Worm (Caenorhabditis elegans): ENCODE measurements around the gene R144.13.
"Not testable (repeated sequence)": the region's sequence is repeated elsewhere in the genome, so short reads cannot be mapped to it uniquely, and the experiment has no call there.

The R144.13 gene

ce11 chrIII:5022964-5023363 is at the start of gene R144.13:
TSS of gene R144.13 (plus strand) at chrIII:5023264.
- TF ChIP-seq him-1 (tag; optimal IDR thresholded peaks at IDR 0.05) (no peak), W03F9.2 (tag; optimal IDR thresholded peaks at IDR 0.05) (no peak), dao-5 (tag; optimal IDR thresholded peaks at IDR 0.05) (no peak)

ce11 chrIII:4980367-4980766 is 42.7 kb upstream of the R144.13 start, which contains the start of gene C27F2.6:
TSS of gene C27F2.6 (minus strand) at chrIII:4980467.
- TF ChIP-seq W03F9.2, him-1, dao-5 (tag; optimal IDR thresholded peaks at IDR 0.05): not testable (repeated sequence)

ce11 chrIII:4983961-4984360 is 39.1 kb upstream of the R144.13 start:
- TF ChIP-seq him-1 (tag; optimal IDR thresholded peaks at IDR 0.05) (no peak), dao-5 (tag; optimal IDR thresholded peaks at IDR 0.05) (no peak), W03F9.2 (tag; optimal IDR thresholded peaks at IDR 0.05) (no peak)

ce11 chrIII:4984444-4985086 is 38.5 kb upstream of the R144.13 start, which contains the start of gene C27F2.7:
TSS of gene C27F2.7 (minus strand) at chrIII:4984494.
- no peak for TF ChIP-seq dao-5 (tag; optimal IDR thresholded peaks at IDR 0.05)
- no peak for TF ChIP-seq him-1 (tag; optimal IDR thresholded peaks at IDR 0.05)
- TF ChIP-seq W03F9.2 (tag; optimal IDR thresholded peaks at IDR 0.05) = no peak

- TF ChIP-seq him-1 (tag; optimal IDR thresholded peaks at IDR 0.05) (no peak), W03F9.2 (tag; optimal IDR thresholded peaks at IDR 0.05) (no peak), dao-5 (tag; optimal IDR thresholded peaks at IDR 0.05) (no peak)
Observed at ce11 chrIII:4986790-4987259, 36.2 kb upstream of the R144.13 start, which contains the start of the genes C27F2.10 and wdr-60. TSS of gene C27F2.10 (minus strand) at chrIII:4986898. TSS of gene wdr-60 (plus strand) at chrIII:4987209.

- TF ChIP-seq him-1 (tag; optimal IDR thresholded peaks at IDR 0.05) = no peak
- TF ChIP-seq dao-5 (tag; optimal IDR thresholded peaks at IDR 0.05) = no peak
- TF ChIP-seq W03F9.2 (tag; optimal IDR thresholded peaks at IDR 0.05) = no peak
Observed at ce11 chrIII:4987666-4988065, 35.4 kb upstream of the R144.13 start.

- TF ChIP-seq W03F9.2 (tag; optimal IDR thresholded peaks at IDR 0.05) (no peak), dao-5 (tag; optimal IDR thresholded peaks at IDR 0.05) (no peak), him-1 (tag; optimal IDR thresholded peaks at IDR 0.05) (no peak)
Observed at ce11 chrIII:4998111-4998859, 24.8 kb upstream of the R144.13 start, which contains the start of gene tmem-131. TSS of gene tmem-131 (minus strand) at chrIII:4998161.

ce11 chrIII:4998956-4999425 is 24.1 kb upstream of the R144.13 start, which contains the start of gene smcr-8:
TSS of gene smcr-8 (plus strand) at chrIII:4999375.
- no peak for TF ChIP-seq him-1 (tag; optimal IDR thresholded peaks at IDR 0.05)
- TF ChIP-seq dao-5 (tag; optimal IDR thresholded peaks at IDR 0.05) = no peak
- TF ChIP-seq W03F9.2 (tag; optimal IDR thresholded peaks at IDR 0.05) = no peak

ce11 chrIII:5002231-5002630 is 20.8 kb upstream of the R144.13 start, which contains the start of gene R144.10:
TSS of gene R144.10 (minus strand) at chrIII:5002331.
- TF ChIP-seq dao-5 (tag; optimal IDR thresholded peaks at IDR 0.05) (no peak), him-1 (tag; optimal IDR thresholded peaks at IDR 0.05) (no peak), W03F9.2 (tag; optimal IDR thresholded peaks at IDR 0.05) (no peak)

ce11 chrIII:5004621-5005020 is 18.4 kb upstream of the R144.13 start, which contains the start of gene R144.6:
TSS of gene R144.6 (minus strand) at chrIII:5004721.
- TF ChIP-seq W03F9.2 (tag; optimal IDR thresholded peaks at IDR 0.05) (no peak), dao-5 (tag; optimal IDR thresholded peaks at IDR 0.05) (no peak), him-1 (tag; optimal IDR thresholded peaks at IDR 0.05) (no peak)

- TF ChIP-seq W03F9.2 (tag; optimal IDR thresholded peaks at IDR 0.05) = no peak
- no peak for TF ChIP-seq dao-5 (tag; optimal IDR thresholded peaks at IDR 0.05)
- no peak for TF ChIP-seq him-1 (tag; optimal IDR thresholded peaks at IDR 0.05)
Observed at ce11 chrIII:5006881-5007280, 16.2 kb upstream of the R144.13 start, which contains the start of gene R144.12. TSS of gene R144.12 (minus strand) at chrIII:5006981.

- TF ChIP-seq W03F9.2 (tag; optimal IDR thresholded peaks at IDR 0.05) = no peak
- no peak for TF ChIP-seq him-1 (tag; optimal IDR thresholded peaks at IDR 0.05)
- TF ChIP-seq dao-5 (tag; optimal IDR thresholded peaks at IDR 0.05) = no peak
Observed at ce11 chrIII:5008730-5009129, 14.3 kb upstream of the R144.13 start, which contains the start of gene R144.11. TSS of gene R144.11 (minus strand) at chrIII:5008830.

ce11 chrIII:5010723-5011122 is 12.3 kb upstream of the R144.13 start:
- no peak for TF ChIP-seq him-1 (tag; optimal IDR thresholded peaks at IDR 0.05)
- TF ChIP-seq W03F9.2 (tag; optimal IDR thresholded peaks at IDR 0.05) = no peak
- no peak for TF ChIP-seq dao-5 (tag; optimal IDR thresholded peaks at IDR 0.05)

Data from whole organism, L4/young adult.